Worm (Caenorhabditis elegans): ENCODE data around the gene sfxn-5.

sfxn-5 gene

DNA sequence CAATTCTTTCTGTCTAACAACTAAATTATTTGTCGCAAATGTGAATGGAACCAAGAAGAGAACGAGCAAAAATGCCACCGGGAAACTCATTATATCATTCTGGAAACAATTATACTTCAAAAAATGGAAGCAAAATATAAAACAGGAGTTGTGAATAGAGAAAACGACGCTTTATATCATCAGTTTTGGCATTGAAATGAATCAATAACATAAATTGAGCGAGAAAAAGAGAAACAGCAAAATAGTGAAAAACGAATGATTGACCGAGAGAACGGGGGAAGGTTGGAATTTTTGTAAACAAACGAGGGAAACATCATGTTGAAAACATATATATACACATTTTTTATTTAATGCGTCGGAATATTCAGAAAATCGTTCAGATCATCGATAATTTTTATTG is 32.0 kb upstream of the sfxn-5 start, which contains the start of gene ctns-1:
TSS of gene ctns-1 (minus strand) at position 101 of the 400 bp plus-strand sequence.
- TF ChIP-seq ama-1 (optimal IDR thresholded peaks at IDR 0.05), result no peak
- TF ChIP-seq ets-7 (tag; optimal IDR thresholded peaks at IDR 0.05), result no peak
- TF ChIP-seq sea-1 (GFP tag; conservative IDR thresholded peaks at IDR 0.05), result no peak
- TF ChIP-seq ceh-13 (GFP tag; optimal IDR thresholded peaks at IDR 0.05), result no peak
- no peak for TF ChIP-seq tra-4 (tag; optimal IDR thresholded peaks at IDR 0.05)
- TF ChIP-seq tbx-11 (GFP tag; IDR thresholded peaks at IDR 0.05), result no peak
- TF ChIP-seq tbx-37 (GFP tag; conservative IDR thresholded peaks at IDR 0.05), result no peak
- no peak for TF ChIP-seq flt-1 (GFP tag; IDR thresholded peaks at IDR 0.05)
- TF ChIP-seq aly-1 (tag; optimal IDR thresholded peaks at IDR 0.05), result no peak
- no peak for TF ChIP-seq pes-1 (GFP tag; IDR thresholded peaks at IDR 0.05)
- TF ChIP-seq B0310.2 (tag; optimal IDR thresholded peaks at IDR 0.05), result no peak
- no peak for TF ChIP-seq ceh-36 (tag; optimal IDR thresholded peaks at IDR 0.05)
- no peak for TF ChIP-seq hnd-1 (tag; optimal IDR thresholded peaks at IDR 0.05)
- no peak for TF ChIP-seq hmg-4 (GFP tag; optimal IDR thresholded peaks at IDR 0.05)
- TF ChIP-seq hmbx-1 (tag; optimal IDR thresholded peaks at IDR 0.05), result no peak

DNA sequence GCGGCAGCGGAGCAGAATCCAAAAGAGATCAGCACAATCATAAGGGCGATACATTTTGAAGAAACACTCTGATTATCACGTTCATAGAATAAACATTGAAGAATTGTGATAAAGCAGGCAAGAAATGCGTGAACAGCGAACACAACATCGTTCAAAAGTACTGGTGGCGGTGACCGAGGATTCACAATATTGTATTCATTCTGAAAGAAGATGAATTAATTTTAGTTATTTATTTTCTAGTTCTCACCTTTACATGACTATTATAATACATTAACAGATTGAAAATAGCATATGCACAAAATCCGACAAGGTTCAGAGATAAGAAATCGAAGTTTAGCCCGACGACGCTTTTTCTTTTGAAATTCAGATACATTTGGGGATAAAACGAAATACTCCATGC is 31.1 kb upstream of the sfxn-5 start:
- TF ChIP-seq pes-1 (GFP tag; IDR thresholded peaks at IDR 0.05), result no peak
- no peak for TF ChIP-seq ets-7 (tag; optimal IDR thresholded peaks at IDR 0.05)
- no peak for TF ChIP-seq ceh-13 (GFP tag; optimal IDR thresholded peaks at IDR 0.05)
- no peak for TF ChIP-seq ama-1 (optimal IDR thresholded peaks at IDR 0.05)
- TF ChIP-seq ceh-36 (tag; optimal IDR thresholded peaks at IDR 0.05), result no peak
- no peak for TF ChIP-seq F13C5.2 (tag; optimal IDR thresholded peaks at IDR 0.05)
- no peak for TF ChIP-seq aly-1 (tag; optimal IDR thresholded peaks at IDR 0.05)
- no peak for TF ChIP-seq tbx-11 (GFP tag; IDR thresholded peaks at IDR 0.05)
- no peak for TF ChIP-seq hmbx-1 (tag; optimal IDR thresholded peaks at IDR 0.05)
- TF ChIP-seq scrt-1 (GFP tag; IDR thresholded peaks at IDR 0.05), result no peak
- no peak for TF ChIP-seq sea-1 (GFP tag; conservative IDR thresholded peaks at IDR 0.05)
- TF ChIP-seq tra-4 (tag; optimal IDR thresholded peaks at IDR 0.05), result no peak
- no peak for TF ChIP-seq flt-1 (GFP tag; IDR thresholded peaks at IDR 0.05)

DNA sequence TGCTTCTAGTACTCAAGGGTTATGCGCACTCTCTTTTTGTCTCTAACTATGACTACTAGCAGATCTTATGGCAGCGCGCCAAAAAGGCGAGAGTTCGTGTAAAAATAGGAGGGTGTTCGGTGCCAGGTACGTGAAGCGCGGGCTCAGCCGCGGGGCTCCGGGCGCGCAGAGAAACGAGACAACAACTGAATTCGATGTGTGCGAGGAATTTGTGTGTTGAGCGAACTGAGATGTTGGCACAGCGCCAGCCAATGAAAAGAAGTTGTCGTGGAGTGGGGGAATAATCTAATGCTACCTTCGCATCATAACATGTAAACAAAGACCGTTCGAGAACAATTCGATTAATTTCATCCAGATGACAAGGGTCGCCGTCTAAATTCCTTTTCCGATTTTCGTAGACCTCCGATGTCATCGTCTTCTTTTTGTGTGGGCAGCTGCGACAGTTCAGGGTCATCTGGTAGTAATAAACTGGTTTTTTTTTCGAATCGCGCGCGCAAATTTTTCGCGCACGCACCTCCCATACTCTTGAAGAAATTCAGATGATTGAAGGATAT is 26.6 kb upstream of the sfxn-5 start:
- no peak for TF ChIP-seq hmg-4 (GFP tag; optimal IDR thresholded peaks at IDR 0.05)
- TF ChIP-seq pes-1 (GFP tag; IDR thresholded peaks at IDR 0.05), result peak; percentile 3; the same call in 1 of the 2 replicates

DNA sequence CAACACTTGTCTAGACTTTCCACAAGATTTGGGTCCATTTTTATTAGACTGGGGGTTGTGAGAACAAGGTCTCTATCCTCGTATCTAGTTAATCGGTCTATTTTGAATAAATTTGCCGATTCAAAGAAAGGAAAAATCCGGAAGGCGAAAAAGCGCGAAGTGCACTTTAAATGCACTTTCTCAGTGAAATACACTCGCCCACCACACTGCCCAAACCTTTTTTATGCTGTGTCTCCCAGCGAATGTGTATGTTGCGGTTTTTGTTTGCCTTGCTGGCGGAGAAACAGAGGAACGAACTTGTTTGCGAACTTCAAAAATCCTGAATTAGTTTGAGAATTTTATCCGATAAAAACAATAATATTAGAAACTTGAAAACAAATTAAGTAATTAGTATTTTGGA is 25.9 kb upstream of the sfxn-5 start:
- no peak for TF ChIP-seq scrt-1 (GFP tag; IDR thresholded peaks at IDR 0.05)
- TF ChIP-seq flt-1 (GFP tag; IDR thresholded peaks at IDR 0.05), result no peak
- TF ChIP-seq pes-1 (GFP tag; IDR thresholded peaks at IDR 0.05), result no peak
- no peak for TF ChIP-seq tbx-37 (GFP tag; conservative IDR thresholded peaks at IDR 0.05)
- TF ChIP-seq aly-1 (tag; optimal IDR thresholded peaks at IDR 0.05), result no peak
- TF ChIP-seq ama-1 (optimal IDR thresholded peaks at IDR 0.05), result no peak
- TF ChIP-seq hnd-1 (tag; optimal IDR thresholded peaks at IDR 0.05), result no peak
- no peak for TF ChIP-seq tra-4 (tag; optimal IDR thresholded peaks at IDR 0.05)
- no peak for TF ChIP-seq sea-1 (GFP tag; conservative IDR thresholded peaks at IDR 0.05)
- TF ChIP-seq tbx-11 (GFP tag; IDR thresholded peaks at IDR 0.05), result no peak
- no peak for TF ChIP-seq ets-7 (tag; optimal IDR thresholded peaks at IDR 0.05)
- no peak for TF ChIP-seq hmbx-1 (tag; optimal IDR thresholded peaks at IDR 0.05)
- no peak for TF ChIP-seq ceh-36 (tag; optimal IDR thresholded peaks at IDR 0.05)
- no peak for TF ChIP-seq F13C5.2 (tag; optimal IDR thresholded peaks at IDR 0.05)
- TF ChIP-seq ceh-13 (GFP tag; optimal IDR thresholded peaks at IDR 0.05), result no peak
- TF ChIP-seq B0310.2 (tag; optimal IDR thresholded peaks at IDR 0.05), result no peak
- TF ChIP-seq hmg-4 (GFP tag; optimal IDR thresholded peaks at IDR 0.05), result no peak

DNA sequence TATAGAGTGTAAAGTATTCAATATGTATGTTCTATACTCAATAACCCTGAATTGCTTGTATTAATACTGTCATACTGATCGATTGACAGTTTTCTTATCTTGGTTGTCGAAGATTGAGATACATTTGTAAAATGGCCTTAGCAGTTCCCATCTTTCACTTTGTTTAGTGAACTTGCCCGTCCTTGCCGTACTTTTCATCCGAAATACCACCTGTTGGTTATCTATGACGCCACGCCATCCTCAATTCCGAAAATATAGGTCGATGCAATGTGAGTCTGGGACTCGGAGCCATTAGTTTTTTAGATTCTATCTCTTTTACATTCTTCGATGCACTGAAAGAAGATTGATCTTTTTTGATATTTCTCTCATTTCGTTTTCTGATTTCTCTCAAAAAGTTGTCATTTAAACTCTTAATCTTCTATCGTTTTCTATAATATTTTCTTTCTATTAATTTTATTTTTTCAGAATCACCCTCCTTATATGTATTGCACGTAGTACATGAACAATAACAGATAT is 24.7 kb upstream of the sfxn-5 start, which contains the start of gene ulp-4:
TSS of gene ulp-4 (plus strand) at position 466 of the 516 bp plus-strand sequence.
- TF ChIP-seq ets-7 (tag; optimal IDR thresholded peaks at IDR 0.05) (no peak), hnd-1 (tag; optimal IDR thresholded peaks at IDR 0.05) (no peak), ceh-13 (GFP tag; optimal IDR thresholded peaks at IDR 0.05) (no peak), ceh-36 (tag; optimal IDR thresholded peaks at IDR 0.05) (no peak), tbx-37 (GFP tag; conservative IDR thresholded peaks at IDR 0.05) (no peak), B0310.2 (tag; optimal IDR thresholded peaks at IDR 0.05) (no peak), tbx-11 (GFP tag; IDR thresholded peaks at IDR 0.05) (no peak), sea-1 (GFP tag; conservative IDR thresholded peaks at IDR 0.05) (no peak), pes-1 (GFP tag; IDR thresholded peaks at IDR 0.05) (no peak), aly-1 (tag; optimal IDR thresholded peaks at IDR 0.05) (no peak)

DNA sequence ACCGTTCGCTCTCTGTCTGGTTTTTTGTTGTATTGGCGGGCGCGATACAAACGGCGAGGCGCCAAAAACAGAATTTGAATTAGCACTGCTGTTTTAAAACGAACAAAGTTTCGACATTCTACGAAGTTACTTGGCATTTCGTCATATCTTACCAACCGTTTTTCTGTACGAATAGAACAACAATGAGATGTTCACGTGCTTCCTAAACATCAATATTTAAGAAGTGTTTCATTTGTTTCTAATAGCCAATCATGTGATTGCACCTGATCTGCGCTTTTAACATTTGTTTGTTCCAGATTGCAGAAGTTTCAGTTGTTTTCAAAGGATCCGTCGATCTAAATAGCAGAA is 24.2 kb upstream of the sfxn-5 start:
- no peak for TF ChIP-seq sea-1 (GFP tag; conservative IDR thresholded peaks at IDR 0.05)
- TF ChIP-seq hmg-4 (GFP tag; optimal IDR thresholded peaks at IDR 0.05), result peak; percentile 13

DNA sequence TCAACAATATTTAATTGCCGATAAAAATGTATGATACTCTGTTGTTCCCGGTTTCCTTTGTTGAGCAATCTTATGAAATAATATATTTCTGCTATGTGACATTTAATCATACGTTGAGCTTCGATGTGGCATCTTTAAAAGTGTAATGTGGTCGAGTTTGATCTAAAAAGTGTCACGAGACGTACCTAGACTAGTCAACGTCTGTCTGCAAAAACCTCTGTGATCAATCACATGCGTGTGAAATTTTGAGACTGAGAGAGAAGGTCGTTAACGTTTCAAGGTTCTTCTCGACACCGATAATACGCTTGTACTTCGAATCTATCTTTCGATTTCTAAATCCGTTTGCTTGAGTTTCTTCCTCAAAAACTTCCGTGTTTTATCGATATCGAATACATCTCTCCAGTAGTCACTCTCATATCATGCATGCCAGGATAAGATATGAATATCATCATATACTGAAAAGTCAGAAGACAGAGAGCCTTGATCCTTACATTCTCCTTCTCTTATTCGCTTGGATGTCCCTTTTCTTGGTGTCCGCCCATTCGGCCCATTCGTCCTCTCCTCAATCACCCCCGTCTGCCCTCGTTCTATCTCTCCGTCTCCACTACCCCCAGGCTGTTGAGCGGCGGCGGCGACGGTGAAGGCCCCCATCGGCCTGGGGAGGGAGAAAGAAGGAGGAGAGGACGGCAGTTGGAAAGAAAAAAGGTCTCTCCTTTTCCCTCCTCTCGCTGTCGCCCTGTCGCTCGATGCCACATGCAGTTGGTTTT is 23.6 kb upstream of the sfxn-5 start:
- no peak for TF ChIP-seq tbx-11 (GFP tag; IDR thresholded peaks at IDR 0.05)
- 0 out of 2 replicates have a peak, but pooled peaks have one; percentile 43 for TF ChIP-seq flt-1 (GFP tag; IDR thresholded peaks at IDR 0.05)
- TF ChIP-seq ceh-36 (tag; optimal IDR thresholded peaks at IDR 0.05), result no peak
- no peak for TF ChIP-seq ceh-13 (GFP tag; optimal IDR thresholded peaks at IDR 0.05)
- no peak for TF ChIP-seq ama-1 (optimal IDR thresholded peaks at IDR 0.05)
- no peak for TF ChIP-seq tra-4 (tag; optimal IDR thresholded peaks at IDR 0.05)
- peak; percentile 35 for TF ChIP-seq ets-7 (tag; optimal IDR thresholded peaks at IDR 0.05)
- 0 out of 2 replicates have a peak, but pooled peaks have one; percentile 32 for TF ChIP-seq sea-1 (GFP tag; conservative IDR thresholded peaks at IDR 0.05)
- peak; percentile 50; the same call in 1 of the 2 replicates for TF ChIP-seq tbx-37 (GFP tag; conservative IDR thresholded peaks at IDR 0.05)
- peak; percentile 38; the same call in 1 of the 2 replicates for TF ChIP-seq pes-1 (GFP tag; IDR thresholded peaks at IDR 0.05)
- TF ChIP-seq hnd-1 (tag; optimal IDR thresholded peaks at IDR 0.05), result no peak
- no peak for TF ChIP-seq hmbx-1 (tag; optimal IDR thresholded peaks at IDR 0.05)
- TF ChIP-seq B0310.2 (tag; optimal IDR thresholded peaks at IDR 0.05), result no peak
- TF ChIP-seq scrt-1 (GFP tag; IDR thresholded peaks at IDR 0.05), result peak; percentile 64; the same call in 1 of the 2 replicates
- peak; percentile 91 for TF ChIP-seq hmg-4 (GFP tag; optimal IDR thresholded peaks at IDR 0.05)
- peak; percentile 64 for TF ChIP-seq F13C5.2 (tag; optimal IDR thresholded peaks at IDR 0.05)
- TF ChIP-seq aly-1 (tag; optimal IDR thresholded peaks at IDR 0.05), result peak; percentile 76

Data from whole organism, early embryonic.